Worm (Caenorhabditis elegans) whole organism, L1 larva: ENCODE measurements around the gene mthf-1.

ENCODE experiments used
- C16A3.4 ChIP-seq: fragments of 150-350 bp; optimal IDR thresholded peaks from 2 replicates; lab custom pipeline; 2014; ENCODE audit warnings: missing biosample characterization, missing genetic modification characterization
- C34B4.2 ChIP-seq: sonication (generic microtip); optimal IDR thresholded peaks from 2 replicates; lab custom pipeline; 2017; ENCODE audit warnings: mild to moderate bottlenecking, missing genetic modification characterization, missing compliant biosample characterization
- Y116A8C.19 ChIP-seq: sonication (generic microtip); optimal IDR thresholded peaks from 2 replicates; lab custom pipeline; 2016; ENCODE audit warnings: missing compliant biosample characterization, missing genetic modification characterization, borderline replicate concordance
- blmp-1 ChIP-seq: fragments of 150-350 bp; optimal IDR thresholded peaks from 2 replicates; lab custom pipeline; 2014; ENCODE audit warnings: missing biosample characterization, missing genetic modification characterization
- ceh-82 ChIP-seq, 3 experiments: fragments of 150-350 bp in 1 of 3; sonication (generic microtip) in 2 of 3; optimal IDR thresholded peaks; 2 replicates each; lab custom pipeline; 2014 to 2017; ENCODE audit warnings: missing biosample characterization in 3 of 3, missing genetic modification characterization in 3 of 3
- ceh-90 ChIP-seq: sonication (generic microtip); optimal IDR thresholded peaks from 2 replicates; lab custom pipeline; 2016; ENCODE audit warnings: missing genetic modification characterization, missing compliant biosample characterization
- ces-1 ChIP-seq: fragments of 150-350 bp; optimal IDR thresholded peaks from 2 replicates; lab custom pipeline; 2014; ENCODE audit warnings: missing biosample characterization, missing genetic modification reagents, missing genetic modification characterization
- dsc-1 ChIP-seq: sonication (generic microtip); optimal IDR thresholded peaks from 2 replicates; lab custom pipeline; 2016; ENCODE audit warnings: mild to moderate bottlenecking, missing genetic modification characterization, missing compliant biosample characterization
- efl-1 ChIP-seq, 4 experiments: fragments of 150-350 bp; optimal IDR thresholded peaks in 3 of 4; peaks in 1 of 4; 1 replicate in 1 of 4; 2 replicates in 3 of 4; lab custom pipeline; 2014; ENCODE audit warnings: missing biosample characterization in 2 of 4, missing genetic modification characterization in 2 of 4, missing genetic modification reagents in 2 of 4
- elt-3 ChIP-seq, 6 experiments: fragments of 150-350 bp in 1 of 6; sonication (generic microtip); optimal IDR thresholded peaks; 2 replicates each; lab custom pipeline; 2017 to 2018; ENCODE audit warnings: missing biosample characterization in 6 of 6, missing genetic modification characterization in 6 of 6, inconsistent platforms in 1 of 6
- ets-5 ChIP-seq: fragments of 200-800 bp; sonication (Bioruptor generic); IDR thresholded peaks from 2 replicates; pipeline ENCODE4 v1.3.6; 2022; ENCODE audit warnings: missing genetic modification characterization, missing compliant biosample characterization
- fkh-10 ChIP-seq: sonication (generic microtip); optimal IDR thresholded peaks from 2 replicates; lab custom pipeline; 2017; ENCODE audit warnings: missing biosample characterization, missing genetic modification reagents, missing genetic modification characterization
- fkh-8 ChIP-seq: sonication (generic microtip); optimal IDR thresholded peaks from 2 replicates; lab custom pipeline; 2016; ENCODE audit warnings: mild to moderate bottlenecking, missing genetic modification characterization, missing compliant biosample characterization
- grh-1 ChIP-seq: fragments of 200-800 bp; sonication (Bioruptor generic); IDR thresholded peaks from 2 replicates; pipeline ENCODE4 v1.3.6; 2022; ENCODE audit warnings: missing genetic modification reagents, missing genetic modification characterization, missing compliant biosample characterization
- hlh-17 ChIP-seq: fragments of 200-800 bp; sonication (Bioruptor generic); optimal IDR thresholded peaks from 2 replicates; lab custom pipeline; 2018; ENCODE audit warnings: missing genetic modification characterization, mild to moderate bottlenecking, missing compliant biosample characterization, moderate library complexity, borderline replicate concordance
- hlh-4 ChIP-seq: sonication (generic microtip); optimal IDR thresholded peaks from 2 replicates; lab custom pipeline; 2016; ENCODE audit warnings: mild to moderate bottlenecking, missing genetic modification characterization, missing compliant biosample characterization
- hpl-2 ChIP-seq: fragments of 150-350 bp; optimal IDR thresholded peaks from 2 replicates; lab custom pipeline; 2014; ENCODE audit warnings: missing biosample characterization, missing genetic modification reagents, missing genetic modification characterization
- jun-1 ChIP-seq: fragments of 150-350 bp; optimal IDR thresholded peaks from 2 replicates; lab custom pipeline; 2014; ENCODE audit warnings: missing biosample characterization, missing genetic modification reagents, missing genetic modification characterization
- lir-3 ChIP-seq: sonication (generic microtip); optimal IDR thresholded peaks from 2 replicates; lab custom pipeline; 2016; ENCODE audit warnings: mild to moderate bottlenecking, missing genetic modification characterization, moderate library complexity, missing compliant biosample characterization; ENCODE audit not compliant: poor library complexity
- lsy-2 ChIP-seq, 2 experiments: fragments of 150-350 bp; optimal IDR thresholded peaks; 2 replicates each; lab custom pipeline; 2014; ENCODE audit warnings: missing biosample characterization in 2 of 2, missing genetic modification characterization in 2 of 2
- mab-9 ChIP-seq: fragments of 200-800 bp; sonication (Bioruptor generic); IDR thresholded peaks from 2 replicates; pipeline ENCODE4 v1.3.6; 2022; ENCODE audit warnings: missing genetic modification reagents, missing genetic modification characterization, missing compliant biosample characterization
- mdl-1 ChIP-seq, 2 experiments: fragments of 150-350 bp; optimal IDR thresholded peaks; 2 replicates each; lab custom pipeline; 2014 to 2017; ENCODE audit warnings: missing biosample characterization in 2 of 2, missing genetic modification characterization in 2 of 2, inconsistent platforms in 1 of 2
- mep-1 ChIP-seq: fragments of 150-350 bp; optimal IDR thresholded peaks from 2 replicates; lab custom pipeline; 2014; ENCODE audit warnings: missing biosample characterization, missing genetic modification characterization
- nhr-12 ChIP-seq: sonication (generic microtip); optimal IDR thresholded peaks from 2 replicates; lab custom pipeline; 2017; ENCODE audit warnings: missing biosample characterization, missing genetic modification characterization
- nhr-47 ChIP-seq: sonication (generic microtip); optimal IDR thresholded peaks from 2 replicates; lab custom pipeline; 2016; ENCODE audit warnings: mild to moderate bottlenecking, missing genetic modification characterization, moderate library complexity, missing compliant biosample characterization
- nhr-71 ChIP-seq: sonication (generic microtip); optimal IDR thresholded peaks from 2 replicates; lab custom pipeline; 2016; ENCODE audit warnings: mild to moderate bottlenecking, missing genetic modification characterization, moderate library complexity, missing compliant biosample characterization
- nhr-76 ChIP-seq: sonication (generic microtip); optimal IDR thresholded peaks from 2 replicates; lab custom pipeline; 2017; ENCODE audit warnings: missing biosample characterization, missing genetic modification characterization
- nhr-77 ChIP-seq: fragments of 150-350 bp; optimal IDR thresholded peaks from 2 replicates; lab custom pipeline; 2014; ENCODE audit warnings: missing biosample characterization, missing genetic modification characterization
- nhr-85 ChIP-seq: sonication (generic microtip); peaks from one replicate; lab custom pipeline; 2016; ENCODE audit warnings: missing genetic modification characterization, inconsistent platforms, missing compliant biosample characterization
- nhr-90 ChIP-seq: sonication (generic microtip); optimal IDR thresholded peaks from 2 replicates; lab custom pipeline; 2016; ENCODE audit warnings: mild to moderate bottlenecking, missing genetic modification characterization, missing compliant biosample characterization; ENCODE audit not compliant: poor library complexity
- pag-3 ChIP-seq: sonication (generic microtip); optimal IDR thresholded peaks from 2 replicates; lab custom pipeline; 2017; ENCODE audit warnings: missing genetic modification characterization, mild to moderate bottlenecking, missing compliant biosample characterization, antibody characterized with exemption, borderline replicate concordance; ENCODE audit not compliant: insufficient read depth
- pqm-1 ChIP-seq: sonication (generic microtip); optimal IDR thresholded peaks from 3 replicates; lab custom pipeline; 2017; ENCODE audit warnings: missing biosample characterization, missing genetic modification characterization
- rnt-1 ChIP-seq: sonication (generic microtip); optimal IDR thresholded peaks from 2 replicates; lab custom pipeline; 2016; ENCODE audit warnings: mild to moderate bottlenecking, missing genetic modification characterization, moderate library complexity, missing compliant biosample characterization
- skn-1 ChIP-seq: fragments of 150-350 bp; optimal IDR thresholded peaks from 2 replicates; lab custom pipeline; 2014; ENCODE audit warnings: missing biosample characterization, missing genetic modification characterization
- snpc-4 ChIP-seq: fragments of 150-350 bp; optimal IDR thresholded peaks from 2 replicates; lab custom pipeline; 2014; ENCODE audit warnings: missing biosample characterization, missing genetic modification characterization
- sup-37 ChIP-seq: fragments of 200-800 bp; sonication (Bioruptor generic); optimal IDR thresholded peaks from 2 replicates; lab custom pipeline; 2018; ENCODE audit warnings: mild to moderate bottlenecking, missing genetic modification characterization, missing compliant biosample characterization
- tbx-2 ChIP-seq: sonication (generic microtip); optimal IDR thresholded peaks from 2 replicates; lab custom pipeline; 2016; ENCODE audit warnings: missing genetic modification characterization, missing compliant biosample characterization
- unc-62 ChIP-seq: fragments of 150-350 bp; optimal IDR thresholded peaks from 2 replicates; lab custom pipeline; 2014; ENCODE audit warnings: missing biosample characterization, missing genetic modification reagents, missing genetic modification characterization
- unc-98 ChIP-seq: fragments of 200-800 bp; sonication (Bioruptor generic); IDR thresholded peaks from 2 replicates; pipeline ENCODE4 v1.3.6; 2022; ENCODE audit warnings: missing genetic modification characterization, missing compliant biosample characterization
- zip-4 ChIP-seq: fragments of 200-800 bp; sonication (Bioruptor generic); optimal IDR thresholded peaks from 2 replicates; lab custom pipeline; 2018; ENCODE audit warnings: mild to moderate bottlenecking, missing genetic modification characterization, moderate library complexity, missing compliant biosample characterization

mthf-1 gene

DNA sequence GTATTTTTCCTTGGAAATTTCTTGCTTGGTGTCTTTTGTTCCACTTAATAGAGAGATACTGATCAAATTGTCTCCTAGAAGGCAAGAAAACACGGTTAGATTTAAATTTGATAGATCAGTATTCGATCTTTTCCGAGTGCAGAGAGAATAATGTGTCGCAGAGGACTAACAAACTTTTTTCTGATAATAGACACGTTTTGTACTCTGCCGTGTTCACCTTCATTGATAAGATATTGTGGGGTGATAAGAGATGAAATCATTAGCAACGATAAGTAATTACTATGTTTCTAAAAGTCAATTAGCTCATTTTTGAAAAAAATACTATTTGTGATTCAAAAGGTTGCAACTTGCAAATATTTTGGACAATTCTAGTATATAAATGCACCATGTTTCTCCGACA, 908 bp downstream of the mthf-1 start (continued):
- TF ChIP-seq hlh-4 (tag; lab: Kevin White, UChicago) (no peak), nhr-85 (no peak), pqm-1 (tag; lab: Kevin White, UChicago) (peak; percentile 29), fkh-8 (no peak), ceh-82 (tag; optimal IDR thresholded peaks at IDR 0.05; lab: Kevin White, UChicago) (no peak), C16A3.4 (tag; lab: Kevin White, UChicago) (no peak)

DNA sequence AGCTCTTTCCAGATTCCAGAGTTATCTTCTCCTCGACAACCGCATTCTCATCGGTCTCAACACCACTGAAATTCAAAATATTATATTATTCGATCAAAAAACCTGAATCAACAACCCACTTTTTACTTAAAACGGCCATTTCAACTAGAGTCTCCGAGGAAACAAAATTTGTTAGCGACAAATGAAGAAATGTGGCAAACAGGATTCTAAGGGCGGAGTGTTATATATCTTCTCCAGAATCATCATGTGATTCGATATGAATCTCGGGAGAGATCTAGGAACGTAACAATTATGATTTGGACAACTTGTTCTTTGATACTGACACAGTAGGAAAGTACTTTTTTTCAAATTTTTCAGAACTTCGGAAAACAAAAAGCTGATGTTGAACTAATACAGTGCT, 1.4 kb downstream of the mthf-1 start:
- TF ChIP-seq zip-4 (GFP tag; lab: Kevin White, UChicago) (no peak), hlh-17 (GFP tag; lab: Kevin White, UChicago) (no peak), efl-1 (optimal IDR thresholded peaks at IDR 0.05; lab: Kevin White, UChicago) (no peak), efl-1 (GFP tag; optimal IDR thresholded peaks at IDR 0.05 in 1 of 2; lab: Kevin White, UChicago) (peak in 1 of 2 experiments; percentile 39), ceh-90 (tag; lab: Kevin White, UChicago) (no peak), C34B4.2 (tag; lab: Kevin White, UChicago) (no peak), pag-3 (tag; lab: Kevin White, UChicago) (no peak), nhr-71 (no peak), nhr-77 (tag; lab: Kevin White, UChicago) (no peak), nhr-12 (tag; lab: Kevin White, UChicago) (no peak), elt-3 (tag; optimal IDR thresholded peaks at IDR 0.05; lab: Kevin White, UChicago) (no peak), ets-5 (GFP tag; lab: Robert Waterston, UW) (no peak), fkh-10 (GFP tag; lab: Kevin White, UChicago) (no peak), mep-1 (tag; lab: Kevin White, UChicago) (no peak), nhr-85 (peak; percentile 70), blmp-1 (tag; lab: Kevin White, UChicago) (peak; percentile 38), lsy-2 (tag; optimal IDR thresholded peaks at IDR 0.05; lab: Kevin White, UChicago) (no peak)

DNA sequence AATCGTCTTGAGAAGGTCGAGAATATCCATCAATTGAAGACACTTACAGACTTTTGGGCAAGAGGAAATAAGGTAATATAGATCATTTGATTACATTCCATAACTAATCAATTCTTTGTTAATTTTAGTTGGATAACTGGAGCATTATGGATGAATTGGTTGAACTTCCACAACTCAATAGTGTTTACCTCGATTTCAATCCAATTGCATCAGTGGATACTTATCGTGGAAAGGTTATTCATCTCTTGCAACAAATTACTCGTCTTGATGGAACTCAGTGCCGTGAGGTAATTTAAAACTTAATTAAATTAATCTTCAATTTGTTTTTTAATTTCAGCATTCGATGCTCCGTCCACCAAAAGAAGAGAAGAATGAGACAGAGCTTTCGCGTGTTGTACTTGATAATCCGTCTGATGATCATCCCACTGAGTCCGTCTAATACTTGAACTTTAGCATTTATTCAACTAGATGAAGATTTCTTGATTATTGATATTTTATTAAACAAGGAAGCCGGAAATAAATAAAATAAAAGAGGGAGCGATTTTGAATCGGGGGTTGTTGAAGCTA, 4.1 kb downstream of the mthf-1 start:
- TF ChIP-seq skn-1 (tag; lab: Kevin White, UChicago) (no peak), mab-9 (no peak), nhr-47 (tag; lab: Kevin White, UChicago) (peak; percentile 24), blmp-1 (tag; lab: Kevin White, UChicago) (peak; percentile 0), dsc-1 (tag; lab: Kevin White, UChicago) (no peak), nhr-90 (peak; percentile 40)

DNA sequence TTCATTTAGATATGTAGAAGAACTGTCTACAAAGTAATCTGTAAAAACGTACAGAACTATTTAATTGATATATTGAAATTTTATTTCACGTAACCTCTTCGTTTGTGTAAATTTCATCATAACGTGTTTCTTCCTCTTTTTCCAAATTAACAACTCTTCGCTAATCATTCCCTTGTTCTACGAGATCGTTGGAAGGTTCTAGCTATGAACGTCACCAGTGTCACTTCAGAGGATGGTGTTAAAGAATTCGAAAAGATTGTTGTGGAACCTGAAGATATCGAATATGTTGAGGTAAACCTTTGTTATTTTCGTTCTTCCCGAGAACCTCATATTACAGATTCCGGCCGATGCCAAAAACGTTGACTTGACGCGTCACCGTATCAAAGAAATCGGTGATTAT, 5.2 kb downstream of the mthf-1 start, which contains the start of gene C06A8.6:
Gene C06A8.6 (plus strand): TSS at position 89 of the 400 bp plus-strand sequence.
- TF ChIP-seq skn-1 (tag; lab: Kevin White, UChicago): no peak
- TF ChIP-seq unc-98 (GFP tag; lab: Robert Waterston, UW): no peak
- no peak for TF ChIP-seq elt-3 (tag; optimal IDR thresholded peaks at IDR 0.05; lab: Kevin White, UChicago)
- TF ChIP-seq sup-37 (GFP tag; lab: Kevin White, UChicago): no peak
- TF ChIP-seq hpl-2: no peak
- no peak for TF ChIP-seq unc-62 (GFP tag; lab: Kevin White, UChicago)
- no peak for TF ChIP-seq lir-3 (tag; lab: Kevin White, UChicago)
- no peak for TF ChIP-seq fkh-8
- no peak for TF ChIP-seq nhr-71

DNA sequence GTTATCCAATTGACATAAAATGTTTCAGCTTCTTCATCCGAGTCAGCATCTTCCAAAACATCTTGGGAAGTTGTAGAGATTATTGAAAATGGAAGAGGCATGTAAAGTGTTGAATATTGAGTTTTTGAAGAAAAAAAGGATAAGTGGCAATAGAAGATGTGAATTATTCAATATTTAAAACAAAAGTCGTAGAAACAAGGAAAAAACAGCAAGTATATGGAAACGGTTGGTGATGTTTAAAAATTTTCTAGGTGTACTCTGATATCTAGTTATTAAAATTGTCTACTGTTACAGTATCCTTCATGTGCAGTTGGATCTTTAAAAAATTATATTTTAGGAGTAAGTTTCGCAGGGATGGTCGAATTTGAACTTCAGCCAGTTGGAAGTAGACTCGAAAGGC, 5.7 kb downstream of the mthf-1 start, which contains the start of gene C06A8.8:
Gene C06A8.8 (minus strand): TSS at position 101 of the 400 bp plus-strand sequence.
- TF ChIP-seq grh-1 (GFP tag; lab: Robert Waterston, UW) (no peak), mdl-1 (tag; optimal IDR thresholded peaks at IDR 0.05; lab: Kevin White, UChicago) (no peak), ces-1 (GFP tag; lab: Kevin White, UChicago) (no peak), snpc-4 (tag; lab: Kevin White, UChicago) (no peak), nhr-76 (tag; lab: Kevin White, UChicago) (no peak), nhr-47 (tag; lab: Kevin White, UChicago) (no peak), tbx-2 (tag; lab: Kevin White, UChicago) (no peak), pqm-1 (tag; lab: Kevin White, UChicago) (no peak), rnt-1 (no peak), nhr-77 (tag; lab: Kevin White, UChicago) (no peak), jun-1 (tag; lab: Kevin White, UChicago) (no peak), C34B4.2 (tag; lab: Kevin White, UChicago) (no peak), skn-1 (tag; lab: Kevin White, UChicago) (no peak), nhr-12 (tag; lab: Kevin White, UChicago) (no peak), Y116A8C.19 (tag; lab: Kevin White, UChicago) (no peak)
- TF ChIP-seq, all 84 proteins: peak for 0
